Fruit fly (Drosophila melanogaster) whole organism, larva: ENCODE data around the gene TTLL15.

Experiments
- noc ChIP-seq: fragments of 200-800 bp; sonication (Bioruptor generic); optimal IDR thresholded peaks from 3 replicates; lab custom pipeline; 2019; ENCODE audit warnings: missing biosample characterization, mild to moderate bottlenecking, missing genetic modification characterization, moderate library complexity

Gene TTLL15

DNA sequence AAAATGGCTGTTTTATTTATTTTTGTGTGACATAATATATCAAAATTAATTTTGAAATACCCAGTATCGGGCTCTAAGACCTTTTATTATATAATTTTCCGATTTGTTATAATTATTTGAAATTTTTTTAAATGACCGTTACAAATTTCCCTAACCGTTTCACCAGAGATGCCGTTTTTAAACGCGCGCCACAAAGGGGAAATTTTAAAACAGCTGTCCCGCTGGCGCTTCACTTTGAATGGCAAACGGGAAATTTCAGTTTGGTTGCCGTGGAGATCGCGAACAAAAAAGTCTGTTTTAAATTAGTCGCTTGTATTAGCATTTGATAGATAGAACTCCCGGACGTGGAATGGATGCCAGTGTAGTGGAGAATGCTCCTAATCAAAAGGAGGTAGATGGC is at the start of gene TTLL15, which contains the start of gene CG14693:
TSS of gene TTLL15 (plus strand) at position 257 of the 400 bp plus-strand sequence.
TSS of gene CG14693 (minus strand) at position 16 of the 400 bp plus-strand sequence.
- no peak for TF ChIP-seq noc (tag; lab: Kevin White, UChicago)

DNA sequence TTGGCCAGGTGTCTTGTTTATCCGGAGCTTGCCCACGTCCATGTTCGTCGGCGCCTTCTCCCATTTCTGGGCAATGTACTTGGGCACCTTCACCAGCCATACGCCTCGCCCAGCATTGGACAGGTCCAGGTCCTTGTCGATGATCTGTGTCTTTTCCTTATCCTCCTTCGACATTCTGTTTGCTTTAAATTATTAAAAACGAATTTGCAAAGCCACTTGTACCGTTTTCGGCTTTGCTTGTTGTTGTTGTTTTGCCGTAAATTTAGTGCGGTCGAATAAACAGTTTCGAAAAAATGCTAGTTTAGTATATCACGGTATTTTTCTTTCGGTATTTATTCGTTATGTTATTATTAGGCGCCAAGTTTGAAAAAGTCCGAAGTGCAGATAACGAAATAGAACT is 47.6 kb upstream of the TTLL15 start, which contains the start of gene TfIIFbeta:
TSS of gene TfIIFbeta (minus strand) at position 279 of the 400 bp plus-strand sequence.
- TF ChIP-seq noc (tag; lab: Kevin White, UChicago) = no peak

DNA sequence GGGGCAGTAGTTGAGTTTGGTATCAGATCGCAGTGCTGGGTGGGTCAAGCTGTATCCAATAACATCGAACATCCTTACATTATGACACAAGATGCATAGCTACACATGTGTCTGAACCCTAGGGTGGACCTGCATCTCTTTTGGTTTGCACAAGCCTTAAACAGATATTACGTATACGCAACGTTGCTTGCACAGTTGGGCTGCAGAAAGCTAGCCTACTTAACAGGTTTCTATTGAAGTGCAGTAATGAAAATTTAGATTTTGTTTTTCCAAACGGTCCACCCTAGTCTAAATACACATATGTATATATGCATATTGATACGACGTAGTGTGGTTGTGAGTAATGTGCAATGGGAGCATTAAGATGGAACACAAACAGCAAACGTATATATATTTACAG is 39.8 kb upstream of the TTLL15 start:
- TF ChIP-seq noc (tag; lab: Kevin White, UChicago) = no peak

DNA sequence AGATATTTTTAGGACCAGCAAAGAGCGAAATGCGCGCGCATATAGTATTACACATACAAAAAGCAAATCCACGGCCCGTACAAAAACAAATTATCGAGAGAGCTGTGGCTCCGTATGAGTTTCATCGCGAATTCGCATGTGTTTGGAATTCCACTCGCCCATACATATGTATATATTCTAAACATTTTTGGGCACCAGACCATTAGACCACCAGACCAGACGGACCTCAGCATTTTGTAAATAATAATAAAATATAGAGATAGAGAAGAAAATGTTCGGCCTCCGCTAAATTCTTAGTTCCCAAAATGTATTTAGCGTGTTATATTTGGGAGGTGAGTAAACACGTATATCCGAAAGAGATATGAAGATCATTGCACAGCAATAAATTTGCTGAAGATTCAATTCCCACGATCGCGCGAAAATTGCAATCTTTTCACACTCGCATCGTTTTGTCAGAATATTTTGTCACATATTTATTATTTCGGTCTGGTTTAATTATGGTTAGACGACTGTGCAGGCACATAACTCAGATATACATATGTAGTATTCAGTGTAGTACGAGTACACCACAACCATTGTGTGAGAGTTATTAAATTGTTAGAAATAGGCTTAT is 38.9 kb upstream of the TTLL15 start:
- no peak for TF ChIP-seq noc (tag; lab: Kevin White, UChicago)

DNA sequence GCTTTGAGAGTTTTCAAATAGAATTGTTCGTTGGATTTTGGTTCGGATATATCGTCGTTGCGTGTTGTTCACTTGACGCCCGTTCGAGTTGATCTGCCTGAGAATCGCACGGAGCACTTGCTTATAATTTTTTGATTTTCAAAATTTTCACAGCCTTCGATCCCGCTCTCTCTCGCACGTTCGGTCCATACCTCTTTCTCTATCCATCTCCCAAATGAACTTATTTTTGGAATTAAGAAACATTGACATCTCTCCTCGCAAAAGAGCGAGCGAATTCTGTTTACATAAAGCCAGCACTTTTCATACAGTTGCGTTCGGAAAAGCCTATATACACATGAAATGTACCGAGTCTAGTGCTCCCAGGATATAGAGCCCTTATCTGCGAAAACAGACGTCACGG is 37.8 kb upstream of the TTLL15 start, which contains the start of the genes CG45076, CG45078 and fau:
TSS of gene CG45076 (minus strand) at position 101 of the 400 bp plus-strand sequence.
TSS of gene CG45078 (minus strand) at position 101 of the 400 bp plus-strand sequence.
TSS of gene fau (minus strand) at position 101 of the 400 bp plus-strand sequence.
- no peak for TF ChIP-seq noc (tag; lab: Kevin White, UChicago)

DNA sequence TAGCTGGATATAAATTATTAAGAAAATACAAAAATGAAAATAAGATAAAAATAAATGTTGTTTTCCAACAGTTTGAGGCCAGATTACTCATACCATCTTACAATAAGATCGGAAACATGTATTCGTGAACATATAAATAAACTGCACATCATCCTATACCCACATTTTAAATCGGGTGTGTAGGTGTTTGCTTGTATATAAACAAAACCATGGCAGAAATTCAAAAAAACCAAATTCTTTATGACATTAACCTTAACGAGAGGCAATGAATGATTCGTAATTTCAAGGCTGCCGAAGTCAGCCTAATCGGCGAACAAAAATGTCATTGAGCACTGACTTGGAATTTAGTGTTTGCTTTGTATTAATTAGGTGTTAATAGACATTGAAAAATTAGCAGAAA is 36.9 kb upstream of the TTLL15 start:
- TF ChIP-seq noc (tag; lab: Kevin White, UChicago) = no peak

DNA sequence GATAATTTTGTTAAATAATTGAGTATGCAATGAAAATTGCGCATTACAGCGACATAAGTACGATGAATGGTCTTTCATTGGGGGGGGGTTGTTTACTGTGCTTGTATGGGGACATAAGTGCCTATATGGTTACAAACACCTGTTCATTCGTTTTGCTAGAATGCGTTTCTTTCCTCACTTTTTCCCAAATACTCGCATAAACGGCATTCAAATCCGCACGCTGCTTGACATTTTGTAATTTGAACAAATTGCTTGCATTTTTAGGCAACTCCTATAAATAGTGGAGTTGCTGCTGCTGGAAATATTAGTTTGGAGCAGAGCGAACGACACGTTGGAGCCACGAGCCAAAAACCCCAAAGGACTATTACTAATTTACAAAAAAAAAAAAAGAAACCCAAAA is 35.8 kb upstream of the TTLL15 start, which contains the start of gene Desi:
TSS of gene Desi (plus strand) at position 301 of the 400 bp plus-strand sequence.
- no peak for TF ChIP-seq noc (tag; lab: Kevin White, UChicago)

DNA sequence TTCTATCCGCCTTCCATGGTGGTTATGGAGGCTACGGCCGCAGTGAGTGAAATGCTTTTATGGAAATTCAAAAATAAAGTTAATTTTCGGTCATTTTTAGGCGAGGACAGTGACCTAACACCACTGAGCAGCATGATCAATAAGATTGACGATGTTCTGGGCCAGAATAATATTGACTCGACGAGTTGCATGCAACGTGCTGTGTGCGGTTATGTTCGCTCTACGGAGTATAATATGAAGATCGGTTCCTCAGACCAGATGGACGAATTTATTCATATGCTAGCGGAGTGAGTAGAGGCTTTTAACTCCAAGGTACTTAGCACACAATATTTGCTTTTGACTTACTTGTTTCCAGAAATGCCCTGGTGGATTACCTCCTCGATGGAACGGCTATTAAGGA is 34.9 kb upstream of the TTLL15 start:
- no peak for TF ChIP-seq noc (tag; lab: Kevin White, UChicago)

DNA sequence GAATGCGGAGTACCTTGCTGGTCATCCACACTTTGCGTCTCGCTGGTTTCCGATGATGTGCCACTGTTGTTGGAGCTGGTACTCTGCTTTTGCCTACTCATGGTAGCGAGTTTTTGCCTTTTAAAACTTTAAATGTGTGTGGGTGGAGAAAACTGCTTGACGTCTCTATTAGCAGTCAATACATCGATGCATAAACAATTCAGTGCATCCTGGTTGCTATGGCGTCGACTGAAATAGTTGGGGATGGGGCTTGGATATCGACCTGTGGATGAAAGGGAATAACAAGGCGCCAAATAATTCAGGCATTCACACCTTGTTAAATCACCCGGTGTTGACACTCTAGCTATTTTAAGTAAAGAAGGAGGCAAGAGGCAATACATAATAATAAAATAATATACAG is 32.9 kb upstream of the TTLL15 start, which contains the start of gene CG42633:
TSS of gene CG42633 (minus strand) at position 101 of the 400 bp plus-strand sequence.
- no peak for TF ChIP-seq noc (tag; lab: Kevin White, UChicago)

DNA sequence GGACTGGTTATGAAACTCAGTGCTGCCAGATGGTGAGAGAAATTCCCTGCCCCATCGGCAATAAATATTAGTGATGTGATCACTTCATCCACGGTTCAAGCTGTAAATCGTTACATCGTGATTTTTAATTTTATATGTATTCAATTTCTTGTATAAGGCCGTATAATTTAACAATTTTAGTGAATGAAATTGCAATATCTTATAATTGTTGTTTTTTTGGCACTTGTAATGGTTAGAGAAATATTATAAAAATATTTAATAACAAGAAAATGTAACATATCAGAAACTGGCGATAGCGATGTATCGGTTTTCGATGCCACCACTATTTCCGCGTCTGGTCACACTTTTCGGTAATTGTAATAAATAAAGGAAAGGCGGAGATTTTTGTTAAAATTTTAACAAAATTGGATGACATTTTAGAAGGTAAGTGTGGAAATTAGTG is 31.0 kb upstream of the TTLL15 start, which contains the start of the genes mRpL37 and Rbp1:
TSS of gene mRpL37 (minus strand) at position 35 of the 442 bp plus-strand sequence.
TSS of gene Rbp1 (plus strand) at position 326 of the 442 bp plus-strand sequence.
- peak; percentile 70 for TF ChIP-seq noc (tag; lab: Kevin White, UChicago)

DNA sequence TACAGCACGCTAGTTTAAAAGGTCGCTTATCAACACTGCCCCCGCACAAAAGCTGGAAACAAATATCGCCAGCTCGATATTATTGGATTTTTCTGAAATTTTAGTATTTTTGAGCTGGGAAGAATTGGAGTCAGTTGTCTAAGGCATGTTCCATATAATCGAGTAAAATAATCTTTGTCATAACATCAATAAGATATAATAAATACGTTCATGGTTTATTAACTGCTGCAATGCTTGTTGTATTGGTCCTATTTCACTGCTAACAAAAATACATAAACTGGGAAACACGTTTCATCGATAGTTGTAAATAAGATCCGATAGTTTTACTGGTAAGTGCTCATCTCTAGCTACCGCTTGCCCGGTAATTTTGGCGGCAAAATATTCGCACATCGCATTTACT is 26.9 kb upstream of the TTLL15 start, which contains the start of the genes Art1 and Mcm5:
TSS of gene Art1 (minus strand) at position 41 of the 400 bp plus-strand sequence.
TSS of gene Mcm5 (plus strand) at position 339 of the 400 bp plus-strand sequence.
- TF ChIP-seq noc (tag; lab: Kevin White, UChicago) = peak; percentile 49

DNA sequence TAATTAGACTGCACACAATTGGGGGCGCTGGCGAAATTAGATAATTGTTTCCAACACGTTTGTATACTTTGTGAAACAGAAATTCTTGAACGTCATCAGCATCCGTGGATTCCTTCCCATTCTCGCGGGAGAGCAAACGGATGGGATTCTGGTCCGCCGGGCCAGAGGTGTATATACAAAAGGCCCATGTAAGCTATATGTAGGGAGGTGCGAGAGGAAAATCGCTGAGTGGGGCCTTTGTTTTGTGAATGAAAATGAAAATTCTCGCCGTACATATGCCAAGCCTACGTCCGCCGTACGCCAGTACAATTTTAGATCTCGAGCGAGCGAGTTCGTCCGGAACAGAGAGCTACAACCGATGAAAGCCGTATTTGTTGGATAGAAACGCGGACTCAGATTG is 22.5 kb upstream of the TTLL15 start, which contains the start of gene CG14687:
TSS of gene CG14687 (plus strand) at position 301 of the 400 bp plus-strand sequence.
- TF ChIP-seq noc (tag; lab: Kevin White, UChicago) = no peak

DNA sequence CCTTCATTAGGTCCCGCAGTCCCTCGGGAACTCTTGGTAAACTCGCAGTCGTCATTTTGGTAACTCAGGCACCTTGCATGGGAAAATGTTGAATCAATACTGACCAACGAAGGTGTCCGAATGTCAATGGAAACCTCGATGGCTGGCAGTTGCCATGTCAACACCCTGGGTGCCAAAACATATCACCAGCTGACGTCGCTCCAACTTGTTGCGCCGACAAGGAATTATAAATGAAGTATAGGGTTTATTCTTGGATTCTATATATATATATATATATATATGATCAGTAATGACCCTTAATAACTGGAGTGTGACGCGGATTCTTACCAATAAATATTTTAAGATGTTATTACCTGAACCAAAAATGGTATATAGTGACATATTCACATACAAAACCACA is 11.2 kb upstream of the TTLL15 start, which contains the start of gene CG14692:
TSS of gene CG14692 (minus strand) at position 101 of the 400 bp plus-strand sequence.
- TF ChIP-seq noc (tag; lab: Kevin White, UChicago) = no peak

DNA sequence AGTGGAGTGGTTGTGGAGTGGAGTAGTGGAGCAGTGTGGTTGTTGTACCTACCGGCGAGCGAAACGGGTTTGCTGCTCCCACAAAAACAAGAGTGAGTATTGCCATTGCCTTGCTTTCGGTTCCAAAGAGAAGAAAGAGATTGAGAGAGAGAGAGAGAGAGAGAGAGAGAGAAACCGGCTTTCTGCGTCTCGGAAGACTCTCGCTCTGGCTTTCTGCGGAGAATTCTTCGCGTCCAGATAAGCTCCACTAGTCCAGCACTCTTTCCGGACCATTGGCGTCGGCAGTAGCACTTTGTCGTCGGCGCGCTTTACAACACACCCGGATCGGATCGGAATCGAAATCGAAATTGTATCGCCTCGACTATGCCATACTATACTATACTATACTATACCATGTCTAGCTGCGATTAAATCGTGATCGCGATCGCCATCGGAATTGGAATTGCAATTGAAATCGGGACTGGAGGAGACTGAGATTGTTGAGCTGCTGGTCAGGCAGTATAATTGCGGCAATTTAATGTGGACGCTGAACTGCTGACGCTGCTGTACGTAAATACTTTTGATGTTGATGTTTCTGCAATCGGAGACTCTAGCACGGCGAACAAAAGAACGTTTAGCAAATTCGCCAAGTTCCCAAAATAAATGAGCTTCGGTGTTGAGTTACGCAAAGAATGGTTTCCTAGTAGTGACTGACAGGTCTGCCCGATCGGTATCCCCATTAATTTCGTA is 11.9 kb downstream of the TTLL15 start, which contains the start of gene Cad86C:
TSS of gene Cad86C (plus strand) at position 284 of the 729 bp plus-strand sequence.
- no peak for TF ChIP-seq noc (tag; lab: Kevin White, UChicago)

DNA sequence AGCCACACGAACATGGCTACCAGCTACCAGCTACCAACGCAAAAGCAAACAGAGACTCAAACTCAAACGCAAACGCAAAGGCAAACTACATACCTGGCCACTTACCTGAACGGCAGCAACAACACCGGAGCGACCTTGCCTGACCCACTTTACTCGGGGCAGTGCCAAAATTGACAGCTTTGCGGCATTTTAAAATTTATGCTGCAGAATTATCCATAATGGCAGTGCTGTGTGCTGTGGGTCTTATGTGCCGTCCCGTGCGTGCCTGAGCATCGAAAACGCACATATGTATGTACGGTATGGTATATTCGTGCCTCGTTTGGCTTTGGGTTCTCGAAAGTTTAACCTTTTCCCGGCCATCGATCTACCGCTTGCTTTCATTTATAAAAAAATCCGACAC is 13.6 kb downstream of the TTLL15 start:
- TF ChIP-seq noc (tag; lab: Kevin White, UChicago) = no peak
